Worm (Caenorhabditis elegans): Measurements from ENCODE around the gene srlf-31.

- no peak for TF ChIP-seq ceh-48 (tag; optimal IDR thresholded peaks at IDR 0.05)
- TF ChIP-seq ama-1 (optimal IDR thresholded peaks at IDR 0.05), result no peak
Observed at ce11 chrIV:11901215-11901614, 21.8 kb downstream of the srlf-31 start.
